Worm (Caenorhabditis elegans): Measurements from ENCODE around the gene M02H5.8.

DNA sequence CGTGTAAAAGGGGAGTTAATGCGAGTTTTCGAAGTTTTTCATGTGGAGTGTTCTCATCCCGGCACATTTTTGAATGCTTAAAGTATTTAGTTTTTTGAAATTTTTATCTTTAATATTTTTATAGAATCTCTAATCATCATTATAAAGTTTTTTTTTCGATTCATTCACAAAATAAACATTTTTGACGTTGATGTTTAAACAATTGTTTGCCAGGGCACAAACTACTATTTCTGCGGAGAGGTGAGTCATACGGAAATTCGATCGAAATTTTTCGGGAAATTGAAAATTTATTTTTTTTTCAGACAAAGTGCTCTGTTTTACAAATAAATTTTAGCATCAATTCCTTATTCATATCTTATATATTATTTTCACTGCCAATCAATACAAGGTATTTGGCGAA, 3.8 kb downstream of the M02H5.8 start, which contains the start of gene nhr-98:
- no peak for TF ChIP-seq ztf-29 (GFP tag; IDR thresholded peaks at IDR 0.05)
- TF ChIP-seq med-1 (GFP tag; optimal IDR thresholded peaks at IDR 0.05; ENCODE audit: insufficient read depth) = no peak
- TF ChIP-seq tab-1 (GFP tag; IDR thresholded peaks at IDR 0.05) = no peak
